Worm (Caenorhabditis elegans) whole organism, L3 larva: Measurements from ENCODE around the gene Y71H2AM.14.
"Not testable (repeated sequence)": the region's sequence is repeated elsewhere in the genome, so short reads cannot be mapped to it uniquely, and the experiment has no call there.

Source experiments
- ama-1 ChIP-seq: fragments of 150-350 bp; optimal IDR thresholded peaks from 2 replicates; lab custom pipeline; 2018
- ceh-28 ChIP-seq: fragments of 150-350 bp; optimal IDR thresholded peaks from 2 replicates; lab custom pipeline; 2014; ENCODE audit warnings: missing biosample characterization, missing genetic modification reagents, missing genetic modification characterization
- ceh-82 ChIP-seq: fragments of 150-350 bp; optimal IDR thresholded peaks from 2 replicates; lab custom pipeline; 2014; ENCODE audit warnings: missing biosample characterization, missing genetic modification characterization
- nhr-12 ChIP-seq: fragments of 150-350 bp; optimal IDR thresholded peaks from 2 replicates; lab custom pipeline; 2014; ENCODE audit warnings: missing biosample characterization, missing genetic modification characterization
- snpc-4 ChIP-seq: fragments of 150-350 bp; optimal IDR thresholded peaks from 2 replicates; lab custom pipeline; 2014; ENCODE audit warnings: missing biosample characterization, missing genetic modification characterization
- tbx-2 ChIP-seq: sonication (generic microtip); optimal IDR thresholded peaks from 2 replicates; lab custom pipeline; 2016; ENCODE audit warnings: mild to moderate bottlenecking, missing genetic modification characterization, missing compliant biosample characterization
- unc-62 ChIP-seq: fragments of 150-350 bp; sonication (generic microtip); optimal IDR thresholded peaks from 4 replicates; lab custom pipeline; 2014; ENCODE audit warnings: missing biosample characterization, missing genetic modification reagents, missing genetic modification characterization
- ztf-11 ChIP-seq: fragments of 150-350 bp; optimal IDR thresholded peaks from 2 replicates; lab custom pipeline; 2014; ENCODE audit warnings: missing biosample characterization, missing genetic modification characterization

DNA sequence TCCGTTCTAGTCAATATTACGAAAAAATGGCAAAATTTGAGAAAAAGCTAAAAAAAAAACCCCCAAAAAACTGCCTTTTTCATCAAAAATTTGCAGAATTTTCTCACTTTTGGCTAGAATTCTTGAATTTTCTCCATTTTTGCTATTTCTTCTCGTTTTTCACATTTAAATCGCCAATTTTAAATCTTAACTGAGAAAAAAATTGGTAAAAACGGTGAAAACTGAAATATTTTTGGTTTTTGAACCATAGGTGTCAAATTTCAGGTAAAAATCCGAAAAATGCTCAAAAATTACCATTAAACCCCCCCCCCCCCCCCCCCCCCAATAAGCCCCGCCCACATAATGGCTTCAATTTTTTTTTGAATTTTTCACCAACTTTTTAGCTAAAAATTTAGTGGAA is 47.1 kb downstream of the Y71H2AM.14 start, which contains the start of gene cox-6B:
- not testable (repeated sequence) for TF ChIP-seq ama-1 (lab: Kevin White, UChicago); ceh-82 (tag; lab: Kevin White, UChicago); unc-62 (GFP tag; lab: Kevin White, UChicago); tbx-2; snpc-4 (tag; lab: Kevin White, UChicago); nhr-12 (tag; lab: Kevin White, UChicago); ceh-28 (tag; lab: Kevin White, UChicago); ztf-11 (tag; lab: Kevin White, UChicago)
